Fruit fly (Drosophila melanogaster): ENCODE measurements around the gene CG11590.
A peak's percentile ranks its signal among the peaks of the same experiment; 100 is the strongest.

CG11590 gene

dm6 chrX:14214505-14215449, 14.8 kb downstream of the CG11590 start (continued):
- TF ChIP-seq Taf1 (GFP tag; IDR thresholded peaks at IDR 0.05) (0 out of 2 replicates have a peak, but pooled peaks have one; percentile 28), knrl (GFP tag; IDR thresholded peaks at IDR 0.05; ENCODE audit: partially characterized antibody) (no peak), Oaz (GFP tag; IDR thresholded peaks at IDR 0.05) (no peak), CG8478 (optimal IDR thresholded peaks at IDR 0.05) (no peak), CG7963 (GFP tag; IDR thresholded peaks at IDR 0.05; ENCODE audit: partially characterized antibody) (no peak), CG10147 (GFP tag; optimal IDR thresholded peaks at IDR 0.05) (peak; percentile 75), CG6683 (GFP tag; optimal IDR thresholded peaks at IDR 0.05) (peak; percentile 18), Hsf (GFP tag; optimal IDR thresholded peaks at IDR 0.05) (no peak), oc (tag; optimal IDR thresholded peaks at IDR 0.05) (no peak), Pdp1 (GFP tag; optimal IDR thresholded peaks at IDR 0.05) (no peak), salm (tag; optimal IDR thresholded peaks at IDR 0.05) (no peak), pb (GFP tag; optimal IDR thresholded peaks at IDR 0.05) (no peak), pita (GFP tag; optimal IDR thresholded peaks at IDR 0.05) (no peak), klu (GFP tag; IDR thresholded peaks at IDR 0.05) (no peak), Hr51 (GFP tag; optimal IDR thresholded peaks at IDR 0.05) (peak in 1 of 2 experiments; percentile 59), pum (GFP tag; optimal IDR thresholded peaks at IDR 0.05) (no peak), tx (GFP tag; optimal IDR thresholded peaks at IDR 0.05) (no peak), eve (GFP tag; optimal IDR thresholded peaks at IDR 0.05) (no peak), CG11723 (GFP tag; optimal IDR thresholded peaks at IDR 0.05) (peak; percentile 1), CG15479 (GFP tag; optimal IDR thresholded peaks at IDR 0.05) (no peak), B-H2 (GFP tag; optimal IDR thresholded peaks at IDR 0.05) (no peak), dimm (GFP tag; IDR thresholded peaks at IDR 0.05) (no peak), Dll (GFP tag; IDR thresholded peaks at IDR 0.05; ENCODE audit: partially characterized antibody) (no peak), twi (tag; optimal IDR thresholded peaks at IDR 0.05) (no peak), CG11247 (GFP tag; IDR thresholded peaks at IDR 0.05) (no peak; the same call in 1 of the 2 replicates), CG17829 (tag; optimal IDR thresholded peaks at IDR 0.05) (peak; percentile 17), ash1 (GFP tag; optimal IDR thresholded peaks at IDR 0.05) (no peak), pho (GFP tag; optimal IDR thresholded peaks at IDR 0.05) (no peak), dpn (GFP tag; optimal IDR thresholded peaks at IDR 0.05) (peak in 1 of 2 experiments; percentile 40), Lpt (GFP tag; optimal IDR thresholded peaks at IDR 0.05) (no peak), HLH4C (GFP tag; IDR thresholded peaks at IDR 0.05; ENCODE audit: partially characterized antibody) (no peak), her (GFP tag; optimal IDR thresholded peaks at IDR 0.05) (no peak), btn (GFP tag; optimal IDR thresholded peaks at IDR 0.05) (no peak), amos (GFP tag; IDR thresholded peaks at IDR 0.05; ENCODE audit: partially characterized antibody) (no peak), CG10267 (tag; optimal IDR thresholded peaks at IDR 0.05) (no peak), CG30403 (GFP tag; optimal IDR thresholded peaks at IDR 0.05) (peak; percentile 27), danr (GFP tag; IDR thresholded peaks at IDR 0.05) (no peak), sens (GFP tag) (peak; percentile 54), CG1792 (GFP tag; optimal IDR thresholded peaks at IDR 0.05) (no peak), CG8359 (GFP tag; optimal IDR thresholded peaks at IDR 0.05; ENCODE audit: borderline replicate concordance) (no peak), CG2202 (tag; optimal IDR thresholded peaks at IDR 0.05) (no peak), Sin3A (optimal IDR thresholded peaks at IDR 0.05) (no peak), caup (GFP tag; optimal IDR thresholded peaks at IDR 0.05; ENCODE audit: severe bottlenecking) (peak; percentile 66), gem (tag; optimal IDR thresholded peaks at IDR 0.05) (peak; percentile 69), cas (GFP tag; IDR thresholded peaks at IDR 0.05) (no peak), Bteb2 (GFP tag; optimal IDR thresholded peaks at IDR 0.05) (no peak), Fer2 (tag; optimal IDR thresholded peaks at IDR 0.05) (no peak), Sry-δ (GFP tag; optimal IDR thresholded peaks at IDR 0.05) (no peak)

Data from whole organism, embryonic.